Worm (Caenorhabditis elegans): ENCODE measurements around the gene T07A5.7.

The T07A5.7 gene

ce11 chrIII:10333961-10334542 is 23.1 kb upstream of the T07A5.7 start, which contains the start of the genes jmjd-4 and mev-1 (continued):
- peak; percentile 39 for TF ChIP-seq zag-1 (tag; optimal IDR thresholded peaks at IDR 0.05)
- no peak for TF ChIP-seq nhr-237 (tag; optimal IDR thresholded peaks at IDR 0.05)
- peak; percentile 84 for TF ChIP-seq F13H6.1 (tag; optimal IDR thresholded peaks at IDR 0.05)
- TF ChIP-seq gmeb-1 (tag; optimal IDR thresholded peaks at IDR 0.05) = peak; percentile 90
- peak; percentile 79 for TF ChIP-seq sma-9 (GFP tag; optimal IDR thresholded peaks at IDR 0.05)
- TF ChIP-seq sma-9 (tag; optimal IDR thresholded peaks at IDR 0.05) = no peak
- TF ChIP-seq aly-2 (tag; optimal IDR thresholded peaks at IDR 0.05) = peak; percentile 33
- TF ChIP-seq dmd-4 (tag; optimal IDR thresholded peaks at IDR 0.05) = no peak
- TF ChIP-seq fos-1 (tag; optimal IDR thresholded peaks at IDR 0.05) = peak; percentile 91
- peak; percentile 19 for TF ChIP-seq ceh-16 (tag; optimal IDR thresholded peaks at IDR 0.05)
- peak; percentile 87 for TF ChIP-seq unc-55 (GFP tag; optimal IDR thresholded peaks at IDR 0.05)
- TF ChIP-seq nhr-23 (tag; optimal IDR thresholded peaks at IDR 0.05) = no peak
- peak; percentile 77 for TF ChIP-seq egl-27 (tag; optimal IDR thresholded peaks at IDR 0.05)
- peak; percentile 36 for TF ChIP-seq ZK546.5 (tag; optimal IDR thresholded peaks at IDR 0.05)
- TF ChIP-seq mdl-1 (tag; optimal IDR thresholded peaks at IDR 0.05) = peak in 1 of 2 experiments; percentile 46
- TF ChIP-seq lin-39 (tag; optimal IDR thresholded peaks at IDR 0.05) = no peak
- TF ChIP-seq nhr-21 (tag; optimal IDR thresholded peaks at IDR 0.05) = peak; percentile 77
- TF ChIP-seq nhr-11 (tag; optimal IDR thresholded peaks at IDR 0.05) = no peak

- TF ChIP-seq mdl-1 (tag; optimal IDR thresholded peaks at IDR 0.05) (no peak), sma-3 (GFP tag; optimal IDR thresholded peaks at IDR 0.05) (no peak), mab-5 (tag; optimal IDR thresholded peaks at IDR 0.05) (no peak), elt-1 (tag; optimal IDR thresholded peaks at IDR 0.05) (no peak)
Observed at ce11 chrIII:10332560-10332959, 21.6 kb upstream of the T07A5.7 start, which contains the start of gene T07C4.12. TSS of gene T07C4.12 (minus strand) at chrIII:10332660.

ce11 chrIII:10331232-10331631 is 20.3 kb upstream of the T07A5.7 start:
- TF ChIP-seq mdl-1 (tag; optimal IDR thresholded peaks at IDR 0.05) (no peak), C34F6.9 (tag; optimal IDR thresholded peaks at IDR 0.05) (peak; percentile 48), lin-11 (tag; optimal IDR thresholded peaks at IDR 0.05) (no peak), nhr-23 (tag; optimal IDR thresholded peaks at IDR 0.05) (no peak), zag-1 (tag; optimal IDR thresholded peaks at IDR 0.05) (no peak), nhr-6 (tag; optimal IDR thresholded peaks at IDR 0.05) (no peak), sma-3 (GFP tag; optimal IDR thresholded peaks at IDR 0.05) (peak; percentile 15), ama-1 (optimal IDR thresholded peaks at IDR 0.05) (peak; percentile 54), Y55F3AM.14 (GFP tag; optimal IDR thresholded peaks at IDR 0.05) (no peak), ztf-11 (tag; optimal IDR thresholded peaks at IDR 0.05) (no peak), lin-39 (tag; optimal IDR thresholded peaks at IDR 0.05) (no peak), ceh-82 (tag; optimal IDR thresholded peaks at IDR 0.05) (no peak), nhr-25 (tag; optimal IDR thresholded peaks at IDR 0.05) (no peak), nhr-77 (tag; optimal IDR thresholded peaks at IDR 0.05) (no peak), skn-1 (tag; optimal IDR thresholded peaks at IDR 0.05) (no peak), F13H6.1 (tag; optimal IDR thresholded peaks at IDR 0.05) (peak; percentile 36), ceh-16 (tag; optimal IDR thresholded peaks at IDR 0.05) (no peak), elt-1 (tag; optimal IDR thresholded peaks at IDR 0.05) (no peak), sem-4 (tag; optimal IDR thresholded peaks at IDR 0.05) (no peak), egl-27 (tag; optimal IDR thresholded peaks at IDR 0.05) (no peak), peb-1 (tag; optimal IDR thresholded peaks at IDR 0.05) (no peak), ZK546.5 (tag; optimal IDR thresholded peaks at IDR 0.05) (no peak), nhr-12 (tag; optimal IDR thresholded peaks at IDR 0.05) (no peak), lsy-2 (tag; optimal IDR thresholded peaks at IDR 0.05) (no peak), nhr-129 (tag; optimal IDR thresholded peaks at IDR 0.05) (peak; percentile 42), crh-2 (tag; optimal IDR thresholded peaks at IDR 0.05) (no peak), nhr-21 (tag; optimal IDR thresholded peaks at IDR 0.05) (no peak), lin-13 (GFP tag; optimal IDR thresholded peaks at IDR 0.05) (no peak), dmd-4 (tag; optimal IDR thresholded peaks at IDR 0.05) (no peak)

All from whole organism, L2 larva.